Worm (Caenorhabditis elegans) whole organism, L4 larva: ENCODE measurements around the gene cdka-1.

ENCODE experiments used
- F26F4.8 ChIP-seq: fragments of 200-800 bp; sonication (Bioruptor generic); conservative IDR thresholded peaks from 2 replicates; pipeline ENCODE4 v1.3.6; 2022; ENCODE audit warnings: missing genetic modification characterization, missing compliant biosample characterization
- T20F7.1 ChIP-seq: fragments of 200-800 bp; sonication (Bioruptor generic); optimal IDR thresholded peaks from 2 replicates; lab custom pipeline; 2018; ENCODE audit warnings: mild to moderate bottlenecking, missing genetic modification characterization, missing compliant biosample characterization
- ama-1 ChIP-seq: fragments of 150-350 bp; optimal IDR thresholded peaks from 2 replicates; lab custom pipeline; 2014; ENCODE audit warnings: inconsistent platforms, mixed read lengths
- ceh-20 ChIP-seq: fragments of 200-800 bp; sonication (Bioruptor generic); IDR thresholded peaks from 2 replicates; pipeline ENCODE4 v1.3.6; 2022; ENCODE audit warnings: missing genetic modification reagents, missing genetic modification characterization, missing compliant biosample characterization
- daf-19 ChIP-seq: fragments of 200-800 bp; sonication (Bioruptor generic); conservative IDR thresholded peaks from 2 replicates; pipeline ENCODE4 v1.3.6; 2022; ENCODE audit warnings: missing genetic modification characterization, missing compliant biosample characterization
- fkh-10 ChIP-seq: fragments of 150-350 bp; optimal IDR thresholded peaks from 2 replicates; lab custom pipeline; 2014; ENCODE audit warnings: missing biosample characterization, missing genetic modification reagents, missing genetic modification characterization
- gei-8 ChIP-seq: fragments of 200-800 bp; sonication (Bioruptor generic); optimal IDR thresholded peaks from 2 replicates; lab custom pipeline; 2018; ENCODE audit warnings: mild to moderate bottlenecking, missing genetic modification characterization, missing compliant biosample characterization
- lin-39 ChIP-seq: fragments of 150-350 bp; optimal IDR thresholded peaks from 2 replicates; lab custom pipeline; 2014; ENCODE audit warnings: missing biosample characterization, missing genetic modification reagents, missing genetic modification characterization
- lir-3 ChIP-seq: sonication (generic microtip); optimal IDR thresholded peaks from 2 replicates; lab custom pipeline; 2016; ENCODE audit warnings: mild to moderate bottlenecking, missing genetic modification characterization, missing compliant biosample characterization
- nhr-11 ChIP-seq: fragments of 150-350 bp; optimal IDR thresholded peaks from 2 replicates; lab custom pipeline; 2014; ENCODE audit warnings: missing biosample characterization, missing genetic modification characterization
- nhr-28 ChIP-seq: fragments of 150-350 bp; optimal IDR thresholded peaks from 2 replicates; lab custom pipeline; 2014; ENCODE audit warnings: missing biosample characterization, missing genetic modification characterization
- pha-4 ChIP-seq, 2 experiments: fragments of 150-350 bp in 1 of 2; fragments of 200-800 bp in 1 of 2; sonication (Bioruptor generic) in 1 of 2; IDR thresholded peaks in 1 of 2; optimal IDR thresholded peaks in 1 of 2; 2 replicates each; pipeline versions ENCODE4 v1.3.6 to Lab custom; 2014 to 2022; ENCODE audit warnings: missing genetic modification characterization in 2 of 2, missing genetic modification reagents in 2 of 2, missing biosample characterization in 1 of 2, missing compliant biosample characterization in 1 of 2
- skn-1 ChIP-seq: fragments of 150-350 bp; optimal IDR thresholded peaks from 2 replicates; lab custom pipeline; 2014; ENCODE audit warnings: missing biosample characterization, missing genetic modification characterization
- unc-130 ChIP-seq: sonication (generic microtip); optimal IDR thresholded peaks from 2 replicates; lab custom pipeline; 2016; ENCODE audit warnings: missing genetic modification reagents, missing genetic modification characterization, missing compliant biosample characterization

- no peak for TF ChIP-seq ama-1 (lab: Kevin White, UChicago)
- TF ChIP-seq gei-8, result no peak
- no peak for TF ChIP-seq lin-39 (tag; lab: Kevin White, UChicago)
- TF ChIP-seq nhr-28 (tag; lab: Kevin White, UChicago), result no peak
- TF ChIP-seq unc-130 (GFP tag; lab: Kevin White, UChicago), result no peak
- TF ChIP-seq T20F7.1 (GFP tag; lab: Kevin White, UChicago), result no peak
- no peak for TF ChIP-seq lir-3
- no peak for TF ChIP-seq nhr-11 (tag; lab: Kevin White, UChicago)
- peak; percentile 91 for TF ChIP-seq fkh-10 (GFP tag; lab: Kevin White, UChicago)
- no peak for TF ChIP-seq pha-4 (GFP tag; IDR thresholded peaks at IDR 0.05; lab: Robert Waterston, UW)
- TF ChIP-seq pha-4 (tag; optimal IDR thresholded peaks at IDR 0.05; lab: Kevin White, UChicago), result no peak
- no peak for TF ChIP-seq ceh-20
- no peak for TF ChIP-seq daf-19
- no peak for TF ChIP-seq skn-1 (tag; lab: Kevin White, UChicago)
- no peak for TF ChIP-seq F26F4.8 (GFP tag; lab: Robert Waterston, UW)
Measured at ce11 chrIII:4626148-4626922, 32.3 kb upstream of the cdka-1 start.
